Fruit fly (Drosophila melanogaster): ENCODE measurements around the gene ERR.

- TF ChIP-seq pan (optimal IDR thresholded peaks at IDR 0.05) (no peak), CG8478 (optimal IDR thresholded peaks at IDR 0.05) (no peak)
Measured at dm6 chr3L:8175818-8176217, 10.7 kb downstream of the ERR start, which contains the start of gene RecQ4.

All from whole organism.